Worm (Caenorhabditis elegans) whole organism, late embryonic: ENCODE data around the gene rips-1.
A peak's percentile ranks its signal among the peaks of the same experiment; 100 is the strongest.

Source experiments
- F13H6.1 ChIP-seq: sonication (generic microtip); optimal IDR thresholded peaks from 2 replicates; lab custom pipeline; 2016; ENCODE audit warnings: missing genetic modification characterization, missing compliant biosample characterization
- K02D7.2 ChIP-seq: sonication (generic microtip); optimal IDR thresholded peaks from 2 replicates; lab custom pipeline; 2017; ENCODE audit warnings: mild to moderate bottlenecking, missing genetic modification characterization, missing compliant biosample characterization
- K09A11.1 ChIP-seq: sonication (generic microtip); optimal IDR thresholded peaks from 2 replicates; lab custom pipeline; 2017; ENCODE audit warnings: antibody characterized with exemption, mild to moderate bottlenecking, missing genetic modification characterization, missing compliant biosample characterization; ENCODE audit not compliant: insufficient read depth
- ceh-19 ChIP-seq: fragments of 200-800 bp; sonication (Bioruptor generic); optimal IDR thresholded peaks from 2 replicates; lab custom pipeline; 2018; ENCODE audit warnings: mild to moderate bottlenecking, missing genetic modification characterization, missing compliant biosample characterization
- ceh-2 ChIP-seq: sonication (generic microtip); optimal IDR thresholded peaks from 2 replicates; lab custom pipeline; 2016; ENCODE audit warnings: missing genotype, missing genetic modification characterization, missing compliant biosample characterization
- ceh-22 ChIP-seq: sonication (generic microtip); optimal IDR thresholded peaks from 2 replicates; lab custom pipeline; 2017; ENCODE audit warnings: missing biosample characterization, missing genetic modification characterization
- ceh-31 ChIP-seq: sonication (generic microtip); optimal IDR thresholded peaks from 2 replicates; lab custom pipeline; 2016; ENCODE audit warnings: missing genetic modification characterization, missing compliant biosample characterization
- ceh-45 ChIP-seq: fragments of 200-800 bp; sonication (Bioruptor generic); IDR thresholded peaks from 2 replicates; pipeline ENCODE4 v1.3.6; 2022; ENCODE audit warnings: missing genetic modification reagents, missing genetic modification characterization, missing compliant biosample characterization
- ceh-48 ChIP-seq: sonication (generic microtip); optimal IDR thresholded peaks from 2 replicates; lab custom pipeline; 2016; ENCODE audit warnings: missing genetic modification characterization, inconsistent platforms, missing compliant biosample characterization
- che-1 ChIP-seq: sonication (generic microtip); optimal IDR thresholded peaks from 2 replicates; lab custom pipeline; 2016; ENCODE audit warnings: mild to moderate bottlenecking, missing genetic modification characterization, missing compliant biosample characterization
- dve-1 ChIP-seq: sonication (generic microtip); optimal IDR thresholded peaks from 2 replicates; lab custom pipeline; 2017; ENCODE audit warnings: antibody characterized with exemption, mild to moderate bottlenecking, missing genetic modification characterization, missing compliant biosample characterization
- fkh-10 ChIP-seq: fragments of 150-350 bp; optimal IDR thresholded peaks from 2 replicates; lab custom pipeline; 2014; ENCODE audit warnings: missing biosample characterization, missing genetic modification reagents, missing genetic modification characterization
- fkh-6 ChIP-seq: sonication (generic microtip); optimal IDR thresholded peaks from 2 replicates; lab custom pipeline; 2016; ENCODE audit warnings: missing genetic modification characterization, missing compliant biosample characterization
- hlh-15 ChIP-seq: sonication (generic microtip); optimal IDR thresholded peaks from 2 replicates; lab custom pipeline; 2016; ENCODE audit warnings: missing genetic modification characterization, missing compliant biosample characterization
- hlh-30 ChIP-seq: sonication (generic microtip); optimal IDR thresholded peaks from 2 replicates; lab custom pipeline; 2017; ENCODE audit warnings: antibody characterized with exemption, missing genetic modification characterization, missing compliant biosample characterization; ENCODE audit not compliant: insufficient read depth
- hlh-6 ChIP-seq: sonication (generic microtip); optimal IDR thresholded peaks from 2 replicates; lab custom pipeline; 2016; ENCODE audit warnings: missing genotype, missing genetic modification characterization, missing compliant biosample characterization
- lim-6 ChIP-seq: sonication (generic microtip); optimal IDR thresholded peaks from 2 replicates; lab custom pipeline; 2016; ENCODE audit warnings: missing genetic modification characterization, missing compliant biosample characterization
- madf-2 ChIP-seq: sonication (generic microtip); optimal IDR thresholded peaks from 2 replicates; lab custom pipeline; 2017; ENCODE audit warnings: missing genetic modification characterization, missing compliant biosample characterization
- nfya-1 ChIP-seq: sonication (generic microtip); optimal IDR thresholded peaks from 2 replicates; lab custom pipeline; 2017; ENCODE audit warnings: missing genetic modification characterization, mild to moderate bottlenecking, missing compliant biosample characterization, antibody characterized with exemption, moderate library complexity
- pag-3 ChIP-seq: sonication (generic microtip); optimal IDR thresholded peaks from 2 replicates; lab custom pipeline; 2016; ENCODE audit warnings: missing compliant biosample characterization, missing genetic modification characterization, borderline replicate concordance
- pat-9 ChIP-seq: fragments of 200-800 bp; sonication (Bioruptor generic); optimal IDR thresholded peaks from 2 replicates; lab custom pipeline; 2018; ENCODE audit warnings: mild to moderate bottlenecking, missing genetic modification characterization, moderate library complexity, missing compliant biosample characterization
- pha-2 ChIP-seq: sonication (generic microtip); optimal IDR thresholded peaks from 2 replicates; lab custom pipeline; 2017; ENCODE audit warnings: mild to moderate bottlenecking, missing genetic modification characterization, missing compliant biosample characterization
- pqm-1 ChIP-seq: sonication (generic microtip); optimal IDR thresholded peaks from 2 replicates; lab custom pipeline; 2016; ENCODE audit warnings: missing genetic modification characterization, missing compliant biosample characterization
- ref-2 ChIP-seq: sonication (generic microtip); optimal IDR thresholded peaks from 2 replicates; lab custom pipeline; 2016; ENCODE audit warnings: missing genetic modification characterization, missing compliant biosample characterization
- sdc-2 ChIP-seq: sonication (generic microtip); optimal IDR thresholded peaks from 2 replicates; lab custom pipeline; 2016; ENCODE audit warnings: missing genotype, missing genetic modification characterization, missing compliant biosample characterization
- sox-2 ChIP-seq: fragments of 200-800 bp; sonication (Bioruptor generic); IDR thresholded peaks from 2 replicates; pipeline ENCODE4 v1.3.6; 2022; ENCODE audit warnings: missing genetic modification reagents, missing genetic modification characterization, missing compliant biosample characterization
- sox-4 ChIP-seq: sonication (generic microtip); optimal IDR thresholded peaks from 2 replicates; lab custom pipeline; 2017; ENCODE audit warnings: mild to moderate bottlenecking, missing genetic modification characterization, inconsistent platforms, missing compliant biosample characterization
- syd-9 ChIP-seq: sonication (generic microtip); optimal IDR thresholded peaks from 2 replicates; lab custom pipeline; 2016; ENCODE audit warnings: mild to moderate bottlenecking, missing genetic modification characterization, moderate library complexity, missing compliant biosample characterization
- unc-42 ChIP-seq: sonication (generic microtip); optimal IDR thresholded peaks from 2 replicates; lab custom pipeline; 2016; ENCODE audit warnings: missing genotype, missing genetic modification characterization, missing compliant biosample characterization
- unc-55 ChIP-seq: sonication (generic microtip); optimal IDR thresholded peaks from 2 replicates; lab custom pipeline; 2017; ENCODE audit warnings: missing biosample characterization, missing genetic modification reagents, missing genetic modification characterization
- unc-86 ChIP-seq: sonication (generic microtip); optimal IDR thresholded peaks from 2 replicates; lab custom pipeline; 2016; ENCODE audit warnings: missing genetic modification characterization, missing compliant biosample characterization
- ztf-16 ChIP-seq: sonication (generic microtip); optimal IDR thresholded peaks from 2 replicates; lab custom pipeline; 2017; ENCODE audit warnings: missing genetic modification characterization, missing compliant biosample characterization

rips-1 gene

ce11 chrV:3743172-3743626 lies 28.6 kb upstream of the rips-1 start, which contains the start of gene mtm-9:
Gene mtm-9, plus strand, starts transcription at chrV:3743576.
- TF ChIP-seq unc-42 (tag; lab: Kevin White, UChicago), result peak; percentile 4
- TF ChIP-seq K02D7.2, result no peak
- no peak for TF ChIP-seq ref-2
- no peak for TF ChIP-seq hlh-30 (tag; lab: Kevin White, UChicago)
- TF ChIP-seq hlh-15, result no peak
- TF ChIP-seq ceh-31, result peak; percentile 2
- no peak for TF ChIP-seq sox-2
- peak; percentile 18 for TF ChIP-seq nfya-1 (tag; lab: Kevin White, UChicago)
- TF ChIP-seq sox-4 (tag; lab: Kevin White, UChicago), result no peak

- TF ChIP-seq ceh-22 (tag; lab: Kevin White, UChicago), result no peak
- no peak for TF ChIP-seq pqm-1
- TF ChIP-seq K02D7.2, result no peak
- TF ChIP-seq pat-9 (tag; lab: Kevin White, UChicago), result no peak
- no peak for TF ChIP-seq lim-6 (tag; lab: Kevin White, UChicago)
- no peak for TF ChIP-seq sdc-2 (tag; lab: Kevin White, UChicago)
- no peak for TF ChIP-seq ceh-19 (GFP tag; lab: Kevin White, UChicago)
- TF ChIP-seq unc-86, result no peak
- TF ChIP-seq ceh-45 (GFP tag; lab: Robert Waterston, UW), result no peak
- no peak for TF ChIP-seq sox-4 (tag; lab: Kevin White, UChicago)
These were observed 21.5 kb upstream of the rips-1 start for ce11 chrV:3750328-3750727.

- no peak for TF ChIP-seq che-1 (tag; lab: Kevin White, UChicago)
- TF ChIP-seq nfya-1 (tag; lab: Kevin White, UChicago), result peak; percentile 47
- TF ChIP-seq unc-55 (GFP tag; lab: Kevin White, UChicago), result peak; percentile 34
- TF ChIP-seq unc-42 (tag; lab: Kevin White, UChicago), result no peak
- TF ChIP-seq hlh-30 (tag; lab: Kevin White, UChicago), result peak; percentile 12
- TF ChIP-seq hlh-15, result no peak
- TF ChIP-seq F13H6.1 (tag; lab: Kevin White, UChicago), result no peak
- no peak for TF ChIP-seq K09A11.1 (tag; lab: Kevin White, UChicago)
- no peak for TF ChIP-seq ztf-16 (tag; lab: Kevin White, UChicago)
- peak; percentile 5 for TF ChIP-seq dve-1 (tag; lab: Kevin White, UChicago)
- no peak for TF ChIP-seq madf-2 (tag; lab: Kevin White, UChicago)
- no peak for TF ChIP-seq fkh-10 (GFP tag; lab: Kevin White, UChicago)
- no peak for TF ChIP-seq ceh-2 (tag; lab: Kevin White, UChicago)
- TF ChIP-seq, all 69 proteins: peak for 4
These were observed 14.9 kb upstream of the rips-1 start, which contains the start of gene gid-7 for ce11 chrV:3756887-3757286. Gene gid-7, minus strand, starts transcription at chrV:3757074.

ce11 chrV:3759419-3759915 lies 12.4 kb upstream of the rips-1 start, which contains the start of gene chk-1:
Gene chk-1, minus strand, starts transcription at chrV:3759469.
- TF ChIP-seq syd-9 (tag; lab: Kevin White, UChicago) (no peak), nfya-1 (tag; lab: Kevin White, UChicago) (peak; percentile 34), K02D7.2 (no peak), hlh-6 (tag; lab: Kevin White, UChicago) (no peak), sox-4 (tag; lab: Kevin White, UChicago) (no peak), ceh-31 (no peak), ceh-48 (no peak), fkh-6 (tag; lab: Kevin White, UChicago) (no peak)

- TF ChIP-seq sox-4 (tag; lab: Kevin White, UChicago), result no peak
These were observed 11.0 kb upstream of the rips-1 start, which contains the start of gene oac-55 for ce11 chrV:3760839-3761238. Gene oac-55, plus strand, starts transcription at chrV:3761139.

- no peak for TF ChIP-seq pag-3 (tag; lab: Kevin White, UChicago)
- TF ChIP-seq pha-2 (tag; lab: Kevin White, UChicago), result no peak
These were observed 10.0 kb upstream of the rips-1 start for ce11 chrV:3761829-3762228.
